Fruit fly (Drosophila melanogaster) whole organism, pupa: ENCODE results near the gene ND-30.

ENCODE experiments used
- CG10348 ChIP-seq: fragments of 200-800 bp; sonication (Bioruptor generic); IDR thresholded peaks from 2 replicates; pipeline ENCODE4 v1.3.6; 2022; ENCODE audit warnings: missing biosample characterization, missing genetic modification characterization
- CG12605 ChIP-seq: fragments of 200-800 bp; sonication (Bioruptor generic); IDR thresholded peaks from 2 replicates; pipeline ENCODE4 v1.3.6; 2022; ENCODE audit warnings: missing biosample characterization, missing genetic modification characterization
- CG13204 ChIP-seq: fragments of 200-800 bp; sonication (Bioruptor generic); optimal IDR thresholded peaks from 2 replicates; lab custom pipeline; 2018; ENCODE audit warnings: missing biosample characterization, mild to moderate bottlenecking, missing genetic modification characterization, moderate library complexity
- CG14655 ChIP-seq: fragments of 200-800 bp; sonication (Bioruptor generic); optimal IDR thresholded peaks from 3 replicates; lab custom pipeline; 2017; ENCODE audit warnings: mild to moderate bottlenecking, missing biosample characterization, missing genetic modification reagents, missing genetic modification characterization
- CG15710 ChIP-seq: fragments of 200-800 bp; sonication (Bioruptor generic); optimal IDR thresholded peaks from 2 replicates; lab custom pipeline; 2018; ENCODE audit warnings: missing biosample characterization, mild to moderate bottlenecking, missing genetic modification characterization, moderate library complexity
- CG17806 ChIP-seq: fragments of 200-800 bp; sonication (Bioruptor generic); optimal IDR thresholded peaks from 2 replicates; lab custom pipeline; 2018; ENCODE audit warnings: missing biosample characterization, mild to moderate bottlenecking, missing genetic modification characterization, moderate library complexity
- CG32121 ChIP-seq: fragments of 200-800 bp; sonication (Bioruptor generic); IDR thresholded peaks from 2 replicates; pipeline ENCODE4 v1.3.6; 2022; ENCODE audit warnings: missing biosample characterization, missing genetic modification characterization
- CG34367 ChIP-seq: fragments of 200-800 bp; sonication (Bioruptor generic); optimal IDR thresholded peaks from 2 replicates; lab custom pipeline; 2018; ENCODE audit warnings: missing biosample characterization, mild to moderate bottlenecking, missing genetic modification characterization
- CG4496 ChIP-seq: fragments of 200-800 bp; sonication (Bioruptor generic); IDR thresholded peaks from 3 replicates; pipeline ENCODE4 v1.3.6; 2022; ENCODE audit warnings: missing biosample characterization, missing genetic modification characterization
- CG8159 ChIP-seq: fragments of 200-800 bp; sonication (Bioruptor generic); optimal IDR thresholded peaks from 3 replicates; lab custom pipeline; 2018; ENCODE audit warnings: missing biosample characterization, mild to moderate bottlenecking, missing genetic modification characterization, moderate library complexity
- CG8301 ChIP-seq: fragments of 200-800 bp; sonication (Bioruptor generic); optimal IDR thresholded peaks from 2 replicates; lab custom pipeline; 2018; ENCODE audit warnings: missing biosample characterization, mild to moderate bottlenecking, missing genetic modification characterization
- CG9948 ChIP-seq: fragments of 200-800 bp; sonication (Bioruptor generic); optimal IDR thresholded peaks from 2 replicates; lab custom pipeline; 2018; ENCODE audit warnings: missing biosample characterization, mild to moderate bottlenecking, missing genetic modification characterization, moderate library complexity
- D1 ChIP-seq: fragments of 200-800 bp; sonication (Bioruptor generic); optimal IDR thresholded peaks from 2 replicates; lab custom pipeline; 2018; ENCODE audit warnings: missing biosample characterization, mild to moderate bottlenecking, missing genetic modification characterization, moderate library complexity
- EcR ChIP-seq: fragments of 200-800 bp; sonication (Bioruptor generic); optimal IDR thresholded peaks from 3 replicates; lab custom pipeline; 2019; ENCODE audit warnings: missing biosample characterization, missing genetic modification characterization, mild to moderate bottlenecking, moderate library complexity, missing genetic modification reagents
- Ets98B ChIP-seq: fragments of 200-800 bp; sonication (Bioruptor generic); IDR thresholded peaks from 2 replicates; pipeline ENCODE4 v1.3.6; 2022; ENCODE audit warnings: missing biosample characterization, missing genetic modification characterization
- Pif1A ChIP-seq: fragments of 200-800 bp; sonication (Bioruptor generic); optimal IDR thresholded peaks from 3 replicates; lab custom pipeline; 2016; ENCODE audit warnings: missing biosample characterization, missing genetic modification characterization
- Pif1B ChIP-seq: fragments of 200-800 bp; sonication (Bioruptor generic); optimal IDR thresholded peaks from 3 replicates; lab custom pipeline; 2016; ENCODE audit warnings: missing biosample characterization, missing genetic modification characterization
- Snoo ChIP-seq: fragments of 200-800 bp; sonication (Bioruptor generic); optimal IDR thresholded peaks from 3 replicates; lab custom pipeline; 2017; ENCODE audit warnings: missing biosample characterization, mild to moderate bottlenecking, missing genetic modification characterization, inconsistent platforms
- fd96Ca ChIP-seq: fragments of 200-800 bp; sonication (Bioruptor generic); IDR thresholded peaks from 3 replicates; pipeline ENCODE4 v1.3.6; 2022; ENCODE audit warnings: missing biosample characterization, missing genetic modification characterization
- gl ChIP-seq: fragments of 200-800 bp; sonication (Bioruptor generic); optimal IDR thresholded peaks from 2 replicates; lab custom pipeline; 2018; ENCODE audit warnings: missing biosample characterization, mild to moderate bottlenecking, missing genetic modification characterization
- rn ChIP-seq: fragments of 200-800 bp; sonication (Bioruptor generic); IDR thresholded peaks from 2 replicates; pipeline ENCODE4 v1.3.6; 2022; ENCODE audit warnings: missing biosample characterization, missing genetic modification characterization

The ND-30 gene

dm6 chr3L:3127544-3127943, 31.8 kb downstream of the ND-30 start, which contains the start of gene promL:
Gene promL (minus strand): TSS chr3L:3127724.
- peak; percentile 68 for TF ChIP-seq EcR (GFP tag; lab: Kevin White, UChicago)
- TF ChIP-seq CG13204 (GFP tag; lab: Kevin White, UChicago), result peak; percentile 10
- peak; percentile 12 for TF ChIP-seq Pif1B (GFP tag; lab: Kevin White, UChicago)
- TF ChIP-seq CG8301, result no peak
- TF ChIP-seq rn (GFP tag; lab: Robert Waterston, UW), result no peak
- no peak for TF ChIP-seq CG17806
- peak; percentile 37 for TF ChIP-seq Ets98B (GFP tag; lab: Robert Waterston, UW)
- TF ChIP-seq CG15710 (tag; lab: Kevin White, UChicago), result peak; percentile 51
- TF ChIP-seq CG12605 (GFP tag; lab: Robert Waterston, UW), result no peak
- TF ChIP-seq CG10348, result no peak
- TF ChIP-seq CG4496 (GFP tag; lab: Robert Waterston, UW), result peak; percentile 47; the same call in 1 of the 3 replicates
- TF ChIP-seq CG8159 (tag; lab: Kevin White, UChicago), result peak; percentile 19
- TF ChIP-seq fd96Ca, result peak; percentile 34; the same call in 1 of the 3 replicates
- no peak for TF ChIP-seq CG14655
- TF ChIP-seq Snoo (tag; lab: Kevin White, UChicago), result peak; percentile 56
- no peak for TF ChIP-seq CG9948 (tag; lab: Kevin White, UChicago)
- TF ChIP-seq Pif1A, result peak; percentile 29
- TF ChIP-seq CG32121 (GFP tag; lab: Robert Waterston, UW), result no peak
- no peak for TF ChIP-seq CG34367 (tag; lab: Kevin White, UChicago)

- TF ChIP-seq fd96Ca (0 out of 3 replicates have a peak, but pooled peaks have one; percentile 22), CG8301 (no peak)
- TF ChIP-seq, all 21 proteins: peak for 1
These were observed 32.9 kb downstream of the ND-30 start for dm6 chr3L:3126478-3126877.

dm6 chr3L:3125649-3126130, 33.7 kb downstream of the ND-30 start:
- TF ChIP-seq Pif1B (GFP tag; lab: Kevin White, UChicago) (no peak), CG15710 (tag; lab: Kevin White, UChicago) (no peak), D1 (tag; lab: Kevin White, UChicago) (no peak), CG10348 (no peak), Snoo (tag; lab: Kevin White, UChicago) (no peak), CG8301 (peak; percentile 2), CG34367 (tag; lab: Kevin White, UChicago) (peak; percentile 19), CG8159 (tag; lab: Kevin White, UChicago) (no peak), CG9948 (tag; lab: Kevin White, UChicago) (no peak), CG32121 (GFP tag; lab: Robert Waterston, UW) (no peak), gl (tag; lab: Kevin White, UChicago) (no peak), fd96Ca (no peak), Ets98B (GFP tag; lab: Robert Waterston, UW) (no peak), EcR (GFP tag; lab: Kevin White, UChicago) (no peak)
- TF ChIP-seq, all 21 proteins: peak for 2

- TF ChIP-seq Pif1B (GFP tag; lab: Kevin White, UChicago) (no peak), EcR (GFP tag; lab: Kevin White, UChicago) (peak; percentile 65), CG4496 (GFP tag; lab: Robert Waterston, UW) (0 out of 3 replicates have a peak, but pooled peaks have one; percentile 41), CG13204 (GFP tag; lab: Kevin White, UChicago) (peak; percentile 42), Pif1A (no peak), CG8301 (no peak), CG12605 (GFP tag; lab: Robert Waterston, UW) (no peak), CG17806 (no peak), CG34367 (tag; lab: Kevin White, UChicago) (no peak)
These were observed 34.3 kb downstream of the ND-30 start for dm6 chr3L:3124939-3125648.

dm6 chr3L:3124519-3124918, 34.9 kb downstream of the ND-30 start:
- TF ChIP-seq Pif1B (GFP tag; lab: Kevin White, UChicago) (no peak), CG34367 (tag; lab: Kevin White, UChicago) (no peak), CG10348 (no peak), CG8301 (no peak), Snoo (tag; lab: Kevin White, UChicago) (no peak)

dm6 chr3L:3122688-3123316, 36.6 kb downstream of the ND-30 start:
- TF ChIP-seq CG14655, result no peak
- no peak; the same call in 1 of the 2 replicates for TF ChIP-seq Ets98B (GFP tag; lab: Robert Waterston, UW)
- TF ChIP-seq CG4496 (GFP tag; lab: Robert Waterston, UW), result peak; percentile 17; the same call in 1 of the 3 replicates
- peak; percentile 97 for TF ChIP-seq EcR (GFP tag; lab: Kevin White, UChicago)
- peak; percentile 31; the same call in 1 of the 2 replicates for TF ChIP-seq CG32121 (GFP tag; lab: Robert Waterston, UW)
- no peak for TF ChIP-seq Pif1B (GFP tag; lab: Kevin White, UChicago)
- TF ChIP-seq, all 21 proteins: peak for 3
